Worm (Caenorhabditis elegans) whole organism, L4 larva: ENCODE data around the gene C40H1.7.

Experiments
- D1046.2 ChIP-seq: fragments of 200-800 bp; sonication (Bioruptor generic); IDR thresholded peaks from 2 replicates; pipeline ENCODE4 v1.3.6; 2022; ENCODE audit warnings: missing genetic modification characterization, missing compliant biosample characterization
- F10B5.3 ChIP-seq: sonication (generic microtip); optimal IDR thresholded peaks from 2 replicates; lab custom pipeline; 2016; ENCODE audit warnings: mild to moderate bottlenecking, missing genetic modification characterization, missing compliant biosample characterization
- F37D6.2 ChIP-seq: sonication (generic microtip); optimal IDR thresholded peaks from 2 replicates; lab custom pipeline; 2016; ENCODE audit warnings: mild to moderate bottlenecking, missing genetic modification characterization, missing compliant biosample characterization
- R02D3.7 ChIP-seq: fragments of 150-350 bp; sonication (generic microtip); optimal IDR thresholded peaks from 3 replicates; lab custom pipeline; 2014; ENCODE audit warnings: missing biosample characterization, missing genetic modification characterization
- T26A8.4 ChIP-seq: fragments of 200-800 bp; sonication (Bioruptor generic); IDR thresholded peaks from 2 replicates; pipeline ENCODE4 v1.3.6; 2022; ENCODE audit warnings: missing genetic modification characterization, missing compliant biosample characterization
- Y105C5A.15 ChIP-seq: fragments of 200-800 bp; sonication (Bioruptor generic); IDR thresholded peaks from 2 replicates; pipeline ENCODE4 v1.3.6; 2022; ENCODE audit warnings: missing genetic modification characterization, missing compliant biosample characterization
- ZK337.2 ChIP-seq: fragments of 200-800 bp; sonication (Bioruptor generic); IDR thresholded peaks from 2 replicates; pipeline ENCODE4 v1.3.6; 2022; ENCODE audit warnings: missing genetic modification reagents, missing genetic modification characterization, missing compliant biosample characterization
- aha-1 ChIP-seq: fragments of 150-350 bp; peaks from one replicate; lab custom pipeline; 2014; ENCODE audit warnings: missing biosample characterization, missing genetic modification characterization
- attf-4 ChIP-seq: sonication (generic microtip); optimal IDR thresholded peaks from 3 replicates; lab custom pipeline; 2017; ENCODE audit warnings: missing biosample characterization, missing genetic modification characterization
- ceh-28 ChIP-seq: fragments of 150-350 bp; optimal IDR thresholded peaks from 2 replicates; lab custom pipeline; 2014; ENCODE audit warnings: missing biosample characterization, missing genetic modification reagents, missing genetic modification characterization
- ceh-44 ChIP-seq: fragments of 200-800 bp; sonication (Bioruptor generic); IDR thresholded peaks from 2 replicates; pipeline ENCODE4 v1.3.6; 2022; ENCODE audit warnings: missing genetic modification reagents, missing genetic modification characterization, missing compliant biosample characterization
- ceh-62 ChIP-seq: sonication (generic microtip); optimal IDR thresholded peaks from 2 replicates; lab custom pipeline; 2017; ENCODE audit warnings: missing biosample characterization, missing genetic modification characterization
- ceh-82 ChIP-seq: sonication (generic microtip); optimal IDR thresholded peaks from 2 replicates; lab custom pipeline; 2017; ENCODE audit warnings: missing biosample characterization, missing genetic modification characterization
- dpl-1 ChIP-seq: fragments of 150-350 bp; optimal IDR thresholded peaks from 2 replicates; lab custom pipeline; 2014; ENCODE audit warnings: missing biosample characterization, missing genetic modification reagents, missing genetic modification characterization
- fos-1 ChIP-seq: fragments of 150-350 bp; optimal IDR thresholded peaks from 2 replicates; lab custom pipeline; 2014; ENCODE audit warnings: missing biosample characterization, missing genetic modification characterization
- hlh-30 ChIP-seq: sonication (generic microtip); optimal IDR thresholded peaks from 2 replicates; lab custom pipeline; 2017; ENCODE audit warnings: antibody characterized with exemption, mild to moderate bottlenecking, missing genetic modification characterization, missing compliant biosample characterization; ENCODE audit not compliant: insufficient read depth
- hmg-1.1 ChIP-seq: fragments of 200-800 bp; sonication (Bioruptor generic); IDR thresholded peaks from 2 replicates; pipeline ENCODE4 v1.3.6; 2022; ENCODE audit warnings: missing genetic modification reagents, missing genetic modification characterization, missing compliant biosample characterization
- lin-13 ChIP-seq: fragments of 150-350 bp; optimal IDR thresholded peaks from 2 replicates; lab custom pipeline; 2014; ENCODE audit warnings: missing biosample characterization, missing genetic modification reagents, missing genetic modification characterization
- lin-15B ChIP-seq: fragments of 150-350 bp; sonication (generic microtip); optimal IDR thresholded peaks from 3 replicates; lab custom pipeline; 2014; ENCODE audit warnings: missing biosample characterization, missing genetic modification characterization
- lin-29 ChIP-seq: fragments of 200-800 bp; sonication (Bioruptor generic); IDR thresholded peaks from 2 replicates; pipeline ENCODE4 v1.3.6; 2022; ENCODE audit warnings: missing genetic modification reagents, missing genetic modification characterization, missing compliant biosample characterization
- lir-3 ChIP-seq: sonication (generic microtip); optimal IDR thresholded peaks from 2 replicates; lab custom pipeline; 2016; ENCODE audit warnings: mild to moderate bottlenecking, missing genetic modification characterization, missing compliant biosample characterization
- madf-5 ChIP-seq, 2 experiments: fragments of 200-800 bp; sonication (Bioruptor generic); IDR thresholded peaks; 2 replicates each; pipeline ENCODE4 v1.3.6; 2022; ENCODE audit warnings: missing compliant biosample characterization in 2 of 2, missing genetic modification characterization in 2 of 2
- mdt-29 ChIP-seq: fragments of 200-800 bp; sonication (Bioruptor generic); IDR thresholded peaks from 2 replicates; pipeline ENCODE4 v1.3.6; 2022; ENCODE audit warnings: missing genetic modification reagents, missing genetic modification characterization, missing compliant biosample characterization
- nhr-111 ChIP-seq: fragments of 200-800 bp; sonication (Bioruptor generic); optimal IDR thresholded peaks from 2 replicates; lab custom pipeline; 2018; ENCODE audit warnings: mild to moderate bottlenecking, missing genetic modification characterization, missing compliant biosample characterization
- nhr-28 ChIP-seq: fragments of 150-350 bp; optimal IDR thresholded peaks from 2 replicates; lab custom pipeline; 2014; ENCODE audit warnings: missing biosample characterization, missing genetic modification characterization
- nhr-6 ChIP-seq: fragments of 150-350 bp; optimal IDR thresholded peaks from 2 replicates; lab custom pipeline; 2014; ENCODE audit warnings: missing biosample characterization, missing genetic modification characterization
- nhr-76 ChIP-seq: fragments of 150-350 bp; optimal IDR thresholded peaks from 2 replicates; lab custom pipeline; 2014; ENCODE audit warnings: missing biosample characterization, missing genetic modification characterization
- spr-3 ChIP-seq: fragments of 200-800 bp; sonication (Bioruptor generic); optimal IDR thresholded peaks from 2 replicates; lab custom pipeline; 2018; ENCODE audit warnings: mild to moderate bottlenecking, missing genetic modification characterization, missing compliant biosample characterization
- tag-97 ChIP-seq: fragments of 200-800 bp; sonication (Bioruptor generic); IDR thresholded peaks from 2 replicates; pipeline ENCODE4 v1.3.6; 2022; ENCODE audit warnings: missing genetic modification characterization, missing compliant biosample characterization
- unc-39 ChIP-seq: sonication (generic microtip); optimal IDR thresholded peaks from 2 replicates; lab custom pipeline; 2017; ENCODE audit warnings: missing biosample characterization, missing genetic modification characterization
- unc-62 ChIP-seq, 3 experiments: fragments of 150-350 bp in 1 of 3; sonication (generic microtip); optimal IDR thresholded peaks in 2 of 3; peaks in 1 of 3; 1 replicate in 1 of 3; 2 replicates in 2 of 3; lab custom pipeline; 2014 to 2017; ENCODE audit warnings: missing biosample characterization in 3 of 3, missing genetic modification characterization in 3 of 3, missing genetic modification reagents in 3 of 3, missing genotype in 1 of 3
- zip-11 ChIP-seq: fragments of 200-800 bp; sonication (Bioruptor generic); IDR thresholded peaks from 2 replicates; pipeline ENCODE4 v1.3.6; 2022; ENCODE audit warnings: missing genetic modification characterization, missing compliant biosample characterization

The C40H1.7 gene

DNA sequence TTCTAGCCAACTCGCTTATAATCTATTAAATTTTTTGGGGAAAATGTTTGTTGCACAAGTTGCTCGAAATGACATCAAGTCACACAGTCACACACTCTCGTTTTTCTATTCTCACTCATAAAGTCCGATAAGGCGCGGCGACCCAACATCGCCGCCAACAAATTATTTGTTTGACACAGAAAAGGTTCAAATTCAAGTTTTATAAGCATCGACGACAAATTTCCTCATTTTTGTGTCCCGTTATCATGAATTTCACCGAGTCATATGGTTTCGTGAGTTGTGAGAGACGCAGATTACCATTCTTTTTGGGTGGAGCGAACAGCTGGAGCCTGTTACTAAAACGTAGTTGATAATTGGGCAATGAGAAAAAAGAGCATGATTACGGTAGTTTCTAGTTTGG is 35.0 kb upstream of the C40H1.7 start (continued):
- TF ChIP-seq ceh-28 (tag; lab: Kevin White, UChicago) (no peak), lin-13 (no peak)

ce11 chrIII:9297345-9297744 is 27.5 kb upstream of the C40H1.7 start, which contains the start of gene K01B6.4:
Gene K01B6.4, minus strand, starts transcription at chrIII:9297445.
- TF ChIP-seq dpl-1 (GFP tag; lab: Kevin White, UChicago), result no peak
- TF ChIP-seq aha-1, result peak; percentile 25
- no peak for TF ChIP-seq spr-3 (GFP tag; lab: Kevin White, UChicago)
- no peak for TF ChIP-seq ceh-82 (tag; lab: Kevin White, UChicago)

ce11 chrIII:9299116-9299515 is 25.7 kb upstream of the C40H1.7 start:
- TF ChIP-seq T26A8.4 (GFP tag; lab: Robert Waterston, UW) (no peak), unc-62 (GFP tag; optimal IDR thresholded peaks at IDR 0.05 in 1 of 2; lab: Kevin White, UChicago) (peak in 1 of 2 experiments; percentile 71), unc-62 (tag; optimal IDR thresholded peaks at IDR 0.05; lab: Kevin White, UChicago) (no peak), ceh-82 (tag; lab: Kevin White, UChicago) (no peak)

DNA sequence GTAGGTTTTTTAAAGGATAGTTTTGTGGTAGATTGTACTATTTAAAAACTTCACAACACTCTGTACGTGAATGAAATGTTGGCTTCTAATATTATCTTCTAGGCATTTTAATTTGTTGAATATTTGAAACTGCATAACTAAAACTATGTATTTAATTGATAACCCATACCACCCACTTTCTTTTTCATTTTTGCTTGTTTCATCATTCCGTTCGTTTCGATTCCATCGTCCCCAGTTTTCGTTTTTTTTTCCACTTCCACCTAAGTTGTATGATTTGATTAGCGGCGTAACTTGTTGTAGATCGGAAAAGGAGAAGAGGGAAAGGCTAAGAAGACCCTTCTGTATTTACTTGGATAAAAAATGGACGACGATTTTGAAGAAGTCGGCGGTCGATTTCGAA is 24.9 kb upstream of the C40H1.7 start, which contains the start of gene K01B6.3:
Gene K01B6.3, plus strand, starts transcription at position 301 of the 400 bp plus-strand sequence.
- TF ChIP-seq ceh-28 (tag; lab: Kevin White, UChicago) (no peak), D1046.2 (GFP tag; lab: Robert Waterston, UW) (no peak), F10B5.3 (tag; lab: Kevin White, UChicago) (no peak), ceh-44 (GFP tag; lab: Robert Waterston, UW) (no peak), madf-5 (GFP tag; IDR thresholded peaks at IDR 0.05; lab: Robert Waterston, UW) (no peak), R02D3.7 (tag; lab: Kevin White, UChicago) (no peak), ZK337.2 (no peak), mdt-29 (GFP tag; lab: Robert Waterston, UW) (no peak), hlh-30 (tag; lab: Kevin White, UChicago) (no peak), nhr-76 (tag; lab: Kevin White, UChicago) (no peak), hmg-1.1 (GFP tag; lab: Robert Waterston, UW) (no peak), nhr-6 (no peak), ceh-62 (no peak), tag-97 (GFP tag; lab: Robert Waterston, UW) (no peak), lin-29 (GFP tag; lab: Robert Waterston, UW) (no peak), fos-1 (tag; lab: Kevin White, UChicago) (no peak), Y105C5A.15 (no peak), attf-4 (no peak)
- TF ChIP-seq, all 104 proteins: peak for 0

DNA sequence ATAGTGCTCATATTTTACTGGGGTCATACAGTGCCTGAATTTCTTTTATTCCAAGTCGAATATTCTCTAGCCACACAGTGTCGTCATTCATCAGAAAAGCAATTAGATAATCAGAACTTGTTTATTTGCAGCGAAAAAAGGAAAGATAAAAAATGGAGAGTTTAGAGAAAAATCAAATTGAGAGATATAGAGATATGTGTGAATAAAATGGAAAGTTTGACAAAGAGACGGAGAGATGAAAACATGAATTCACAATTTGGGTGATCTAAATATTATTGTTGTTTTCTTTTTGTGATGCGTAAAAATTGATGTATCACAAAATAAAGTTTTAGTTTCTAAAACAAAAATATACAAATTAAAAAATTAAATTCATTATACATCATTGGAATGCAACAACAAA is 24.2 kb upstream of the C40H1.7 start:
- peak; percentile 32 for TF ChIP-seq nhr-28 (tag; lab: Kevin White, UChicago)
- TF ChIP-seq F37D6.2 (tag; lab: Kevin White, UChicago), result no peak
- no peak for TF ChIP-seq nhr-111 (GFP tag; lab: Kevin White, UChicago)
- no peak for TF ChIP-seq lin-15B (tag; lab: Kevin White, UChicago)

ce11 chrIII:9306596-9306995 is 18.2 kb upstream of the C40H1.7 start, which contains the start of gene srx-45:
Gene srx-45, minus strand, starts transcription at chrIII:9306696.
- TF ChIP-seq nhr-111 (GFP tag; lab: Kevin White, UChicago), result no peak
- no peak for TF ChIP-seq T26A8.4 (GFP tag; lab: Robert Waterston, UW)
- no peak for TF ChIP-seq F10B5.3 (tag; lab: Kevin White, UChicago)
- TF ChIP-seq lir-3 (tag; lab: Kevin White, UChicago), result no peak
- TF ChIP-seq unc-39 (tag; lab: Kevin White, UChicago), result no peak
- no peak for TF ChIP-seq zip-11 (GFP tag; lab: Robert Waterston, UW)
